Worm (Caenorhabditis elegans): Measurements from ENCODE around the gene clec-130.

- TF ChIP-seq aly-2 (tag; optimal IDR thresholded peaks at IDR 0.05) = no peak
- TF ChIP-seq tag-97 (GFP tag; IDR thresholded peaks at IDR 0.05) = no peak
- no peak for TF ChIP-seq nhr-111 (GFP tag; optimal IDR thresholded peaks at IDR 0.05)
- no peak for TF ChIP-seq lin-1 (GFP tag; IDR thresholded peaks at IDR 0.05)
- TF ChIP-seq rbr-2 (tag; optimal IDR thresholded peaks at IDR 0.05) = no peak
- no peak for TF ChIP-seq ceh-32 (tag; optimal IDR thresholded peaks at IDR 0.05; ENCODE audit: poor library complexity)
- TF ChIP-seq ztf-11 (tag; optimal IDR thresholded peaks at IDR 0.05) = no peak
- TF ChIP-seq egl-27 (tag; optimal IDR thresholded peaks at IDR 0.05) = no peak
- no peak for TF ChIP-seq nhr-28 (tag; optimal IDR thresholded peaks at IDR 0.05)
- no peak for TF ChIP-seq unc-62 (GFP tag; optimal IDR thresholded peaks at IDR 0.05 in 1 of 2)
- no peak for TF ChIP-seq unc-62 (tag; optimal IDR thresholded peaks at IDR 0.05)
Observed at ce11 chrII:3573255-3573654, at the start of gene clec-130.

Measured in whole organism, L4 larva.